Fruit fly (Drosophila melanogaster): ENCODE data around the gene CG3164.

The CG3164 gene

DNA sequence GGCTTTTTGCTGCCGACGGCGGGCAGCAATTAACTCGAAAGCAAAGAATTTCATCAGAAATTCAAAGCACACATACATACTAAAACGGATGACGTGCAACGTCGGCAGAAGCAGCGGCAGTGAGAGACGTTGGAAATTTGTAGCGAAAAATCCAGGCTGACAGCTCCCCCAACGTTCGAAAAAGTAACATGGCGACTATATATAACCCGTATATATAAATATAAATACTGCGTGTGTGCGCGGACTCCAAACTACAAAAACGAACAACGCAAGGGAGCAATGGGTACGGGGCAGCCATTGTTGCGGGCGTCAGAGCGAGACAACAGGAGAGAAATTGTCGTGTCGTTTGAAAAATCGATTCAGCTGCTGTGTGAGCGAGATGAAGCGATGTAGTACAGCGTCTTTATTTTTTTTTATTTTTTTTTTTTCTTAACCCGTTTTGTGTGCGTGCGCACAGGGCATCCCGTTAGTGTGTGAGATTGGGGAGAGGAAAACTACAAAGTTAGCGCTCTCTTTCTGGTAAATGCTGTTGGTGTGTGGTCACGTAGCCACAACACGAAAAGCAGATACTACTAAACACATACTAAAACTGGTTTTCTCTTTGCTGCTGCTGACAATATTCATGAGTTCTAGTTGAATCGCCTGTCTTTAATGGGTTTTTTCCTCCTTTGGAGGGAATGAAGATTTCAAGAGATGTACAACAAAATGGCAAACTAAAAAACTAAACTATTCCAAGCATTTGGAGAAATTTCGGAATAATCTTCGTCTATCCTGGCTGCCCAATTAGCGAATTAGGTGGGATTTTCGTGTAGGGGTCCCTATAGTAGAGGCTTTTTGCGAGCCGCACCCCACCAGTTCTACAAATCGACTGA, 30.2 kb upstream of the CG3164 start (continued):
- TF ChIP-seq CG6791 (GFP tag; IDR thresholded peaks at IDR 0.05; ENCODE audit: partially characterized antibody) = no peak
- TF ChIP-seq CG8388 (GFP tag; optimal IDR thresholded peaks at IDR 0.05) = no peak
- no peak for TF ChIP-seq BEAF-32 (GFP tag; optimal IDR thresholded peaks at IDR 0.05)
- no peak for TF ChIP-seq CG34224 (GFP tag; IDR thresholded peaks at IDR 0.05; ENCODE audit: partially characterized antibody)
- no peak for TF ChIP-seq unpg (GFP tag; optimal IDR thresholded peaks at IDR 0.05)
- no peak for TF ChIP-seq wdn (GFP tag; IDR thresholded peaks at IDR 0.05)
- no peak for TF ChIP-seq Myb (GFP tag; optimal IDR thresholded peaks at IDR 0.05)
- TF ChIP-seq Oaz (GFP tag; IDR thresholded peaks at IDR 0.05) = no peak
- TF ChIP-seq zfh2 (GFP tag; optimal IDR thresholded peaks at IDR 0.05) = no peak
- TF ChIP-seq gcm (GFP tag; optimal IDR thresholded peaks at IDR 0.05) = peak; percentile 63
- no peak for TF ChIP-seq Scr (GFP tag; IDR thresholded peaks at IDR 0.05; ENCODE audit: partially characterized antibody)
- no peak for TF ChIP-seq CG2889 (GFP tag; IDR thresholded peaks at IDR 0.05)
- TF ChIP-seq Blimp-1 (GFP tag; optimal IDR thresholded peaks at IDR 0.05) = no peak
- no peak for TF ChIP-seq hb (GFP tag; IDR thresholded peaks at IDR 0.05; ENCODE audit: partially characterized antibody)
- peak in 1 of 3 experiments; percentile 65 for TF ChIP-seq Stat92E (GFP tag; optimal IDR thresholded peaks at IDR 0.05)
- no peak for TF ChIP-seq Tbp (GFP tag; optimal IDR thresholded peaks at IDR 0.05)
- no peak for TF ChIP-seq Fer2 (tag; optimal IDR thresholded peaks at IDR 0.05)
- no peak for TF ChIP-seq HLH3B (GFP tag; IDR thresholded peaks at IDR 0.05)
- TF ChIP-seq chm (GFP tag; IDR thresholded peaks at IDR 0.05) = no peak
- no peak for TF ChIP-seq kay (GFP tag; optimal IDR thresholded peaks at IDR 0.05)
- no peak for TF ChIP-seq TFAM (GFP tag; optimal IDR thresholded peaks at IDR 0.05)
- TF ChIP-seq CG1647 (GFP tag; optimal IDR thresholded peaks at IDR 0.05) = no peak
- peak; percentile 71 for TF ChIP-seq ash1 (GFP tag; optimal IDR thresholded peaks at IDR 0.05)
- TF ChIP-seq CG2678 (tag; optimal IDR thresholded peaks at IDR 0.05) = peak; percentile 38
- TF ChIP-seq disco-r (GFP tag; optimal IDR thresholded peaks at IDR 0.05) = peak; percentile 40
- TF ChIP-seq CG10209 (GFP tag; optimal IDR thresholded peaks at IDR 0.05) = peak; percentile 6
- no peak for TF ChIP-seq zfh1 (GFP tag; IDR thresholded peaks at IDR 0.05)
- TF ChIP-seq gce (GFP tag; IDR thresholded peaks at IDR 0.05) = no peak
- no peak for TF ChIP-seq CG9609 (GFP tag; optimal IDR thresholded peaks at IDR 0.05)
- no peak for TF ChIP-seq CG14965 (GFP tag; optimal IDR thresholded peaks at IDR 0.05; ENCODE audit: borderline replicate concordance)
- peak; percentile 34 for TF ChIP-seq Lpt (GFP tag; optimal IDR thresholded peaks at IDR 0.05)
- TF ChIP-seq CG7556 (GFP tag; optimal IDR thresholded peaks at IDR 0.05) = no peak
- TF ChIP-seq cato (GFP tag; optimal IDR thresholded peaks at IDR 0.05; ENCODE audit: borderline replicate concordance) = no peak
- TF ChIP-seq D (optimal IDR thresholded peaks at IDR 0.05) = no peak
- no peak for TF ChIP-seq D (GFP tag; optimal IDR thresholded peaks at IDR 0.05)
- TF ChIP-seq fu2 (GFP tag; optimal IDR thresholded peaks at IDR 0.05) = no peak
- TF ChIP-seq Trl (optimal IDR thresholded peaks at IDR 0.05) = peak; percentile 63 to 85
- TF ChIP-seq Trl (GFP tag; optimal IDR thresholded peaks at IDR 0.05) = peak; percentile 12
- no peak for TF ChIP-seq CG16815 (GFP tag; optimal IDR thresholded peaks at IDR 0.05)
- TF ChIP-seq Xrp1 (GFP tag; IDR thresholded peaks at IDR 0.05) = no peak
- no peak for TF ChIP-seq CG8281 (tag; optimal IDR thresholded peaks at IDR 0.05)
- TF ChIP-seq lilli (GFP tag; optimal IDR thresholded peaks at IDR 0.05) = peak; percentile 23
- TF ChIP-seq Sry-δ (GFP tag; optimal IDR thresholded peaks at IDR 0.05) = no peak
- TF ChIP-seq Oli (tag; optimal IDR thresholded peaks at IDR 0.05) = no peak
- peak; percentile 97 for TF ChIP-seq sd (tag; optimal IDR thresholded peaks at IDR 0.05)
- TF ChIP-seq knrl (GFP tag; IDR thresholded peaks at IDR 0.05; ENCODE audit: partially characterized antibody) = no peak
- no peak for TF ChIP-seq CG4854 (GFP tag; optimal IDR thresholded peaks at IDR 0.05)
- TF ChIP-seq Eip74EF (GFP tag; optimal IDR thresholded peaks at IDR 0.05) = peak in 1 of 2 experiments; percentile 36
- no peak for TF ChIP-seq CoRest (tag; optimal IDR thresholded peaks at IDR 0.05)

Data from whole organism, embryonic.